Worm (Caenorhabditis elegans): ENCODE data around the gene B0361.4.
A peak's percentile ranks its signal among the peaks of the same experiment; 100 is the strongest.

Gene B0361.4

DNA sequence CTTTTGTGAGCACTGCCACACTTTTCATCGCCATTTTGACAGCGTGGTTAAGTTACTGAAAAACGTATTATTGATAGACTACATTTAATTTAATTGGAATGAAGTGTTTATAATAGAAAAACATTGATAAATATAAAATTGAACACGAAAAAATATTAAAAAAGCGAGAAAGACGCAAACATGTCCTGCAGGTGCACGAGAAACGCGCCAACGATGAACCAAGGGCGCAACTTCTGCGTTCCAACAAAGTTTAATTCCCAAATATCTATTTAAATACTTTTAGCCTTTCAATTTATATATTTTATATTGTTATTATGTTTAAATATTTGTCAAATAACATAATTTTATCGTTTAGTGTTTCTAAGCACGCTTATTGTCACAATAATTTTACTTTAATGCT, 24.6 kb upstream of the B0361.4 start, which contains the start of gene ndus-8 (continued):
- TF ChIP-seq egl-43 (GFP tag; IDR thresholded peaks at IDR 0.05) (no peak), nhr-28 (tag; optimal IDR thresholded peaks at IDR 0.05) (no peak), php-3 (GFP tag; IDR thresholded peaks at IDR 0.05) (no peak), mes-2 (tag; optimal IDR thresholded peaks at IDR 0.05; ENCODE audit: poor library complexity, severe bottlenecking) (peak; percentile 82), zip-11 (GFP tag; IDR thresholded peaks at IDR 0.05) (no peak), zfp-2 (tag; optimal IDR thresholded peaks at IDR 0.05) (no peak), dmd-9 (GFP tag; IDR thresholded peaks at IDR 0.05) (no peak), nhr-6 (tag; optimal IDR thresholded peaks at IDR 0.05) (no peak), hlh-30 (tag; optimal IDR thresholded peaks at IDR 0.05; ENCODE audit: insufficient read depth) (peak; percentile 35), ztf-7 (tag; optimal IDR thresholded peaks at IDR 0.05) (no peak), lin-13 (GFP tag; optimal IDR thresholded peaks at IDR 0.05) (no peak), ceh-82 (tag; optimal IDR thresholded peaks at IDR 0.05) (no peak), dmd-6 (GFP tag; IDR thresholded peaks at IDR 0.05) (no peak), mxl-3 (GFP tag; optimal IDR thresholded peaks at IDR 0.05) (no peak), daf-8 (GFP tag; IDR thresholded peaks at IDR 0.05) (no peak), nhr-41 (GFP tag; IDR thresholded peaks at IDR 0.05) (no peak), tag-97 (GFP tag; IDR thresholded peaks at IDR 0.05) (no peak), F49E8.2 (tag; optimal IDR thresholded peaks at IDR 0.05; ENCODE audit: borderline replicate concordance) (no peak), duxl-1 (tag; optimal IDR thresholded peaks at IDR 0.05; ENCODE audit: poor library complexity) (peak; percentile 18), ctbp-1 (GFP tag; IDR thresholded peaks at IDR 0.05) (no peak), rbr-2 (tag; optimal IDR thresholded peaks at IDR 0.05) (peak; percentile 44), arid-1 (GFP tag; conservative IDR thresholded peaks at IDR 0.05) (0 out of 2 replicates have a peak, but pooled peaks have one; percentile 19), tra-1 (GFP tag; IDR thresholded peaks at IDR 0.05) (no peak), aha-1 (tag) (peak; percentile 51), aly-2 (tag; optimal IDR thresholded peaks at IDR 0.05) (no peak)

DNA sequence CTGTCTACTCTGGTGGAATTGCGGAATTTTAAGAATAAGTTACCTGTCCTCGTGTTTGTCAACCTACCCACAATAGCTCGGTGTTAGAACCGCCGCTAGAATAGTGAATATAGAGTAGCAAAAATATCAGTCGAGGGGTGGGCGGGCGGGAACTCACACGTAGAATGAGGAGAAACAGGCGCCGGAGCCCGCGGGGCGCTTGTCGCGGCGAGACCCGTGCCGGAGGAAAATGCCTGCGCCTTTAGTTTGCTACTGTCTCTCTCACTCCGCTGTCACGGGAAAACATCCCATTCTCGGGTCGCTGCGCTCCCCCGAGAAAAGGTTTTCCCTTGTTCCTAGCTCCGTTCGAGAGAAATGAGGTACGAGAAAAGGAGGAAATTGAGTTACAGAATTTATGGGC, 23.1 kb upstream of the B0361.4 start:
- peak; percentile 85 for TF ChIP-seq set-16 (GFP tag; IDR thresholded peaks at IDR 0.05)

DNA sequence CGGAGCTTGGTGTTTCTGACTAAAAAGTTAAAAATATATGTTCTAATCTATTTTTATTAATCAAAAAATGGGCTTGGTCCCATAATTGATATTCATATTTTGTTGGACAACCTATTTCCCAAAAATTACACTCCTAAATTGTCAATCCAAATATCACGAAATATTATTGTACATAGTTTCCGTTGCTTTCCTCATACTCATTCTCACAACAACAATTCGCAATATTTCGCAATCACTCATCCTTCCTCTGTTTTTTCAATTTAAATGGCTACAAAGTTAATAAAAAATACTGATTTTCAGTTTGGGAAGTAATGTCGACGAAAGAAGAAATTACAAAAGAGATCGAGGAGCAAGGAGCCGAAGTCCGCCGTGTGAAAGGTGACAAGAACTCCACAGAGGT, 20.1 kb upstream of the B0361.4 start, which contains the start of gene pars-1:
pars-1 (plus strand) TSS at position 301 of the 400 bp plus-strand sequence.
- TF ChIP-seq zip-2 (tag; optimal IDR thresholded peaks at IDR 0.05) = peak; percentile 46
- TF ChIP-seq T20F7.1 (GFP tag; optimal IDR thresholded peaks at IDR 0.05) = no peak

DNA sequence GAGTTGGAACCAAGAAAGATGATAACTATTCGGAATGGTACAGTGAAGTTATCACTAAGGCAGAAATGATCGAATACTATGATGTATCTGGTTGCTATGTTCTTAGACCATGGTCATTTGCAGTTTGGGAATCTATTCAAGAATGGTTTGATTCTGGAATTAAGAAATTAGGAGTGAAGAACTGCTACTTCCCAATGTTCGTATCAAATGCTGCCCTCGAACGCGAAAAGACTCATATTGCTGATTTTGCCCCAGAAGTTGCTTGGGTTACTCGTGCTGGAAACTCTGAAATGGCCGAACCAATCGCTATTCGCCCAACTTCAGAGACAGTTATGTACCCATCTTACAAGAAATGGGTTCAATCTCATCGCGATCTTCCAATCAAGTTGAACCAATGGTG, 19.4 kb upstream of the B0361.4 start:
- TF ChIP-seq unc-62 (GFP tag; optimal IDR thresholded peaks at IDR 0.05 in 1 of 2) = peak in 1 of 2 experiments; percentile 90
- no peak for TF ChIP-seq unc-62 (tag; optimal IDR thresholded peaks at IDR 0.05)
- no peak for TF ChIP-seq mep-1 (tag; optimal IDR thresholded peaks at IDR 0.05)
- no peak for TF ChIP-seq madf-9 (GFP tag; conservative IDR thresholded peaks at IDR 0.05)

DNA sequence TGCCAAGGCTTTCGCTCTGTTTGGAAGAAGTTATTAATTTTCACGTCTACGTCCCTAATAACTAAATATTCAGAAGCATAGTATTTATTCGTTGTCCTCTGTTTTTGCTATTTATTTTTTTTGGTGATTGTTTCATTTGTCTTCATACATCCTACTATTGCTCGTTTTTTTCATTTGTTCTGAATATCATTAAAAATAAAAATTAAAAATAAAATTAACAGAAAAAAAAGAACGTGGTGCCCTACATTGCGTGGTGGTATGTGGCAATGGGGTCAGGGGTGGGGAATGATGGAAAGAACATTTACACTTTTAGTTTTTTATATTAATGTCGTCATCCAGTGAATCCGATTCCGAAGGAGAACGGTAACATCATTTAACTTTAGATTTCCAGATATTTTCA, 17.7 kb upstream of the B0361.4 start, which contains the start of gene ztf-31:
ztf-31 (plus strand) TSS at position 301 of the 400 bp plus-strand sequence.
- TF ChIP-seq F49E8.2 (tag; optimal IDR thresholded peaks at IDR 0.05; ENCODE audit: borderline replicate concordance) (no peak), ztf-7 (tag; optimal IDR thresholded peaks at IDR 0.05) (no peak)

DNA sequence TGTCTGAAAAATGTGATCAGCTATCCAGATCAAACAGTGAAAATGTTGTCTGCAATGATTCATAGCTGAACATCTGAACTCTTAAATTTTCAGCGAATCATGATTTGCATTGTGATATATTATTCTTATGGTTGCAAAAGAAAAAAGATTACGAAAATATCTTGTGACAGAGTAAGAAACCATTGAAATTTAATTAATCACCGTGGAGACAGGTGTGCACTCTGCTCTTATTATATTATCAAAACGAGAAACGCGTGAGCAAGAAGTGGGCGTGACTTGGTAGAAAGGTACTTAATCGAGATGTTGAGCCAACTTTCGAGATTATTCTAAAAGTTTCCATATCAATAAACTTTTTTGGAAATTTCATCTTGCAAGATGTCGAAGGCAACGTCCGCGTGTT, 15.8 kb upstream of the B0361.4 start, which contains the start of gene osm-10:
osm-10 (plus strand) TSS at position 293 of the 400 bp plus-strand sequence.
- TF ChIP-seq spr-1 (tag; optimal IDR thresholded peaks at IDR 0.05) (no peak), aha-1 (tag) (peak; percentile 52), ama-1 (optimal IDR thresholded peaks at IDR 0.05) (no peak)
